Worm (Caenorhabditis elegans) whole organism, dauer: ENCODE results near the gene col-74.
"Not testable (repeated sequence)": the region's sequence is repeated elsewhere in the genome, so short reads cannot be mapped to it uniquely, and the experiment has no call there.

ENCODE experiments used
- unc-62 ChIP-seq: sonication (generic microtip); optimal IDR thresholded peaks from 2 replicates; lab custom pipeline; 2017; ENCODE audit warnings: missing biosample characterization, missing genetic modification reagents, missing genetic modification characterization

Gene col-74

ce11 chrII:5829940-5830424 lies at the start of gene col-74:
Gene col-74, plus strand, starts transcription at chrII:5830374.
- no peak for TF ChIP-seq unc-62 (GFP tag; lab: Kevin White, UChicago)

ce11 chrII:5781935-5782921 lies 47.9 kb upstream of the col-74 start, which contains the start of gene K05F1.6:
Gene K05F1.6, plus strand, starts transcription at chrII:5782520.
- no peak for TF ChIP-seq unc-62 (GFP tag; lab: Kevin White, UChicago)

ce11 chrII:5785504-5785903 lies 44.7 kb upstream of the col-74 start:
- TF ChIP-seq unc-62 (GFP tag; lab: Kevin White, UChicago): no peak

- no peak for TF ChIP-seq unc-62 (GFP tag; lab: Kevin White, UChicago)
These were observed 41.4 kb upstream of the col-74 start, which contains the start of gene K05F1.13 for ce11 chrII:5788815-5789214. Gene K05F1.13, plus strand, starts transcription at chrII:5789115.

- TF ChIP-seq unc-62 (GFP tag; lab: Kevin White, UChicago): no peak
These were observed 39.8 kb upstream of the col-74 start, which contains the start of gene lect-2 for ce11 chrII:5790313-5790773. Gene lect-2, plus strand, starts transcription at chrII:5790723.

- TF ChIP-seq unc-62 (GFP tag; lab: Kevin White, UChicago): no peak
These were observed 37.7 kb upstream of the col-74 start, which contains the start of gene K05F1.14 for ce11 chrII:5792490-5792889. Gene K05F1.14, minus strand, starts transcription at chrII:5792590.

ce11 chrII:5794195-5794594 lies 36.0 kb upstream of the col-74 start, which contains the start of gene acdh-8:
Gene acdh-8, plus strand, starts transcription at chrII:5794495.
- TF ChIP-seq unc-62 (GFP tag; lab: Kevin White, UChicago): no peak

- TF ChIP-seq unc-62 (GFP tag; lab: Kevin White, UChicago): no peak
These were observed 32.7 kb upstream of the col-74 start, which contains the start of the genes msp-63 and msp-142 for ce11 chrII:5797348-5797977. Gene msp-63, minus strand, starts transcription at chrII:5797448. Gene msp-142, plus strand, starts transcription at chrII:5797927.

- TF ChIP-seq unc-62 (GFP tag; lab: Kevin White, UChicago): no peak
These were observed 30.6 kb upstream of the col-74 start, which contains the start of gene K05F1.8 for ce11 chrII:5799553-5799952. Gene K05F1.8, minus strand, starts transcription at chrII:5799653.

ce11 chrII:5801075-5801474 lies 29.1 kb upstream of the col-74 start, which contains the start of the genes K05F1.9 and K05F1.1:
Gene K05F1.9, minus strand, starts transcription at chrII:5801175.
Gene K05F1.1, plus strand, starts transcription at chrII:5801382.
- no peak for TF ChIP-seq unc-62 (GFP tag; lab: Kevin White, UChicago)

- TF ChIP-seq unc-62 (GFP tag; lab: Kevin White, UChicago): no peak
These were observed 25.9 kb upstream of the col-74 start for ce11 chrII:5804288-5804687.

- TF ChIP-seq unc-62 (GFP tag; lab: Kevin White, UChicago): no peak
These were observed 24.9 kb upstream of the col-74 start, which contains the start of gene K05F1.10 for ce11 chrII:5805303-5805702. Gene K05F1.10, minus strand, starts transcription at chrII:5805473.

ce11 chrII:5806563-5806962 lies 23.6 kb upstream of the col-74 start:
- no peak for TF ChIP-seq unc-62 (GFP tag; lab: Kevin White, UChicago)

- no peak for TF ChIP-seq unc-62 (GFP tag; lab: Kevin White, UChicago)
These were observed 19.9 kb upstream of the col-74 start, which contains the start of the genes msp-64 and ZK1248.5 for ce11 chrII:5810230-5810629. Gene msp-64, minus strand, starts transcription at chrII:5810330. Gene ZK1248.5, plus strand, starts transcription at chrII:5810514.

- TF ChIP-seq unc-62 (GFP tag; lab: Kevin White, UChicago): not testable (repeated sequence)
These were observed 14.8 kb upstream of the col-74 start, which contains the start of gene wago-5 for ce11 chrII:5815382-5815781. Gene wago-5, minus strand, starts transcription at chrII:5815482.
